Fruit fly (Drosophila melanogaster): ENCODE data around the gene Rel.

Gene Rel

DNA sequence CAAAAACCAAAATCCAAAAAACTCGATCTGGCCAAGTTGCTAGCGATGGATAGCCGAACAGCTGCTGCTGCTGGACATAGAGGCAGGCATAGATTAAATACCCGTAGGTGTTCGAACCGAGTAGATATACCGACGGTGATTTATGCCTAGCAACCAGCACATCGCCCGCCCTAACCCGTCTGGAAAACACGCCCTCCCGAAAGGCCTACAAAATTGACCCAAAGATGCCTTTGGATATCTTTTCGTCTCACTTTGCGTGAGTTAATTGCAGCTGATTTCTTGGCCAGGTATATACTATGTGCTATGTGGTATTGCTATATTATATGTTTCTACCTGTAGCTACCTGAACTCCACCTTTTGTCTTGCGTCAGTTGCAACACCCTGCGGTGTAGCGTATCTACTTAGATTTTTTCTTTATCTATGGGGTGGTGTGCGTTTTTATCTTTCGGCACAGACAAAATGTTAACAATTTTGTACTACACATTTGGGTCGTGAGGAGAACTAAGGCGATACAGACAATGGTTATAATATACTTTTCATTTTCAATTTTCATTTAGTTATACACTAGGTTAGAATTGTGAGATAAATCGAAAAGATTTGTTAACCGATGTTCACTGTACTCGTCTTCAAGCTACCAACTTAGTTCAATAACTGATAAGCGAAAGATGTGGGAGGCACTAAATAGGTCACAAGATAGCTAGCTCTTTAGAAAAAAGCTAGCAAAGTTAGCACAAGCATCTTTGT lies 17.6 kb downstream of the Rel start (continued):
- TF ChIP-seq CG13287 (GFP tag; IDR thresholded peaks at IDR 0.05; ENCODE audit: partially characterized antibody) (no peak), Hmx (GFP tag; optimal IDR thresholded peaks at IDR 0.05) (no peak), E2f2 (GFP tag; IDR thresholded peaks at IDR 0.05) (no peak), GATAe (GFP tag; conservative IDR thresholded peaks at IDR 0.05) (no peak), ems (GFP tag; optimal IDR thresholded peaks at IDR 0.05) (no peak), jigr1 (GFP tag; IDR thresholded peaks at IDR 0.05) (no peak), gcm (GFP tag; optimal IDR thresholded peaks at IDR 0.05) (peak; percentile 3), al (GFP tag; IDR thresholded peaks at IDR 0.05) (no peak), CG8388 (GFP tag; optimal IDR thresholded peaks at IDR 0.05) (no peak), fru (optimal IDR thresholded peaks at IDR 0.05) (no peak)

DNA sequence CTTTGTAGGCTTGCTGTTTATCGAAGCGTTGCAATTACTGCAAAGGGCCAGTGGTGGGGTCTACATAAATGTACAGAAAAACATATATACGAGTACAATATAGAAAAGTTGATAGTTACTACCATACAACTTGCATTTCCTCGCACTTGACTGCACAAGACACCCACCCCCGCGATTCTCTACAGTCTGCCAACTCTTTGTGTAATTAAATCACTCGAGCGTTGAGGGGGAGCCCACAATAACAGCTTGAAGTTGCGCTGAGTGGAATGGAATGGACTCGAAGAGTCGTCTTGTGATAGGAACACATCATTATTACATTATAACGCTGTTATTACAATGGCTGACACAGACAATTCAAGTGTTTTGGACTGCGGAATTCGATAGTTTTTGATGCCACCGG lies 18.4 kb downstream of the Rel start:
- TF ChIP-seq GATAe (GFP tag; conservative IDR thresholded peaks at IDR 0.05): no peak
- no peak for TF ChIP-seq peb (GFP tag; IDR thresholded peaks at IDR 0.05)
- peak; percentile 77 for TF ChIP-seq Ets65A (GFP tag)
- no peak for TF ChIP-seq CG12391 (tag; optimal IDR thresholded peaks at IDR 0.05)
- no peak for TF ChIP-seq Taf1 (GFP tag; IDR thresholded peaks at IDR 0.05)
- TF ChIP-seq CG11247 (GFP tag; IDR thresholded peaks at IDR 0.05): no peak
- TF ChIP-seq mld (GFP tag; IDR thresholded peaks at IDR 0.05; ENCODE audit: partially characterized antibody): no peak
- TF ChIP-seq CG3847 (GFP tag; IDR thresholded peaks at IDR 0.05): no peak
- TF ChIP-seq unpg (GFP tag; optimal IDR thresholded peaks at IDR 0.05): no peak
- no peak for TF ChIP-seq HmgD (GFP tag; optimal IDR thresholded peaks at IDR 0.05)
- no peak for TF ChIP-seq crc (GFP tag; optimal IDR thresholded peaks at IDR 0.05)
- TF ChIP-seq org-1 (GFP tag; optimal IDR thresholded peaks at IDR 0.05): no peak
- TF ChIP-seq CoRest (tag; optimal IDR thresholded peaks at IDR 0.05): no peak
- TF ChIP-seq wdn (GFP tag; IDR thresholded peaks at IDR 0.05): no peak
- TF ChIP-seq Poxn (GFP tag; IDR thresholded peaks at IDR 0.05): no peak
- TF ChIP-seq Hmr (GFP tag; optimal IDR thresholded peaks at IDR 0.05): no peak
- no peak for TF ChIP-seq CG31441 (GFP tag; IDR thresholded peaks at IDR 0.05)
- no peak for TF ChIP-seq fd96Cb (tag; optimal IDR thresholded peaks at IDR 0.05)
- TF ChIP-seq gsb-n (tag; optimal IDR thresholded peaks at IDR 0.05): no peak
- no peak for TF ChIP-seq bbx (GFP tag; IDR thresholded peaks at IDR 0.05; ENCODE audit: partially characterized antibody)
- no peak for TF ChIP-seq eve (GFP tag; optimal IDR thresholded peaks at IDR 0.05)
- no peak for TF ChIP-seq CG8359 (GFP tag; optimal IDR thresholded peaks at IDR 0.05; ENCODE audit: borderline replicate concordance)
- TF ChIP-seq BtbVII (GFP tag; optimal IDR thresholded peaks at IDR 0.05): no peak
- TF ChIP-seq CG6175 (GFP tag; IDR thresholded peaks at IDR 0.05): no peak
- TF ChIP-seq Awh (GFP tag; IDR thresholded peaks at IDR 0.05): no peak
- TF ChIP-seq Mad (GFP tag; optimal IDR thresholded peaks at IDR 0.05): no peak
- no peak for TF ChIP-seq Eip74EF (GFP tag; optimal IDR thresholded peaks at IDR 0.05)
- TF ChIP-seq ranshi (GFP tag; IDR thresholded peaks at IDR 0.05): no peak
- no peak for TF ChIP-seq chif (GFP tag; optimal IDR thresholded peaks at IDR 0.05)
- TF ChIP-seq Nf-YA (GFP tag; IDR thresholded peaks at IDR 0.05): no peak
- TF ChIP-seq CG2712 (tag; optimal IDR thresholded peaks at IDR 0.05): no peak
- TF ChIP-seq sd (tag; optimal IDR thresholded peaks at IDR 0.05): peak; percentile 16
- TF ChIP-seq sens (GFP tag): peak; percentile 22
- no peak for TF ChIP-seq CG16813 (GFP tag; IDR thresholded peaks at IDR 0.05; ENCODE audit: partially characterized antibody)
- TF ChIP-seq CG17568 (GFP tag; optimal IDR thresholded peaks at IDR 0.05): no peak
- TF ChIP-seq toy (GFP tag; IDR thresholded peaks at IDR 0.05): no peak
- TF ChIP-seq Gug (GFP tag; IDR thresholded peaks at IDR 0.05): no peak
- peak; percentile 71 for TF ChIP-seq pros (GFP tag; optimal IDR thresholded peaks at IDR 0.05)
- TF ChIP-seq sima (GFP tag; optimal IDR thresholded peaks at IDR 0.05): no peak
- TF ChIP-seq CG7963 (GFP tag; IDR thresholded peaks at IDR 0.05; ENCODE audit: partially characterized antibody): no peak
- no peak for TF ChIP-seq ato (GFP tag; IDR thresholded peaks at IDR 0.05; ENCODE audit: partially characterized antibody)
